Worm (Caenorhabditis elegans): Measurements from ENCODE around the gene T26H5.4.

DNA sequence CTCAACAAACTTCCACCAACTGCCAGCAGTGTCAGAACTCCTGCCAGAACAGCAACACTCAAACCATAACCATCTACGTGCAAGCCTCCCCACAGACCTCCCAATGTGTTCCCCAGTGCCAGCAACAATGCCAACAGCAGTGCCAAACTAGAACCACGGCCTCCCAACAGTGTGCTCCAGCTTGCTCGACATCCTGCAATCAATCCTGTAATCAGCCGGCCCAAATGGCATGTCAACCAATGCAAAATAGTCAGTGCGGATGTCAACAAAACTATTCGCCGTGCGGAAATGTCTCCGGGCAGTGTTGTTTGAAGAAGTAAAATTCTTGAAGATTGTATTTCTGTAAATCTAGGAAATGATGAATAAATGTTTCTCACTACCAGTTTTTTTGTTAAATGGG lies 18.2 kb upstream of the T26H5.4 start:
- TF ChIP-seq ceh-82 (tag; optimal IDR thresholded peaks at IDR 0.05) (no peak), lsy-12 (tag; optimal IDR thresholded peaks at IDR 0.05) (no peak), nfya-1 (tag; optimal IDR thresholded peaks at IDR 0.05; ENCODE audit: insufficient read depth) (no peak), skn-1 (tag; optimal IDR thresholded peaks at IDR 0.05) (no peak), elt-3 (tag; optimal IDR thresholded peaks at IDR 0.05) (no peak), fos-1 (tag; optimal IDR thresholded peaks at IDR 0.05) (no peak), ceh-16 (tag; optimal IDR thresholded peaks at IDR 0.05) (no peak), nhr-28 (tag; optimal IDR thresholded peaks at IDR 0.05) (no peak), ZK546.5 (tag; optimal IDR thresholded peaks at IDR 0.05) (no peak), tbx-2 (tag; optimal IDR thresholded peaks at IDR 0.05) (no peak), ztf-4 (tag; optimal IDR thresholded peaks at IDR 0.05) (no peak)
